Worm (Caenorhabditis elegans) whole organism, L2 larva: ENCODE data around the gene lin-22.
A peak's percentile ranks its signal among the peaks of the same experiment; 100 is the strongest.
"Not testable (repeated sequence)": the region's sequence is repeated elsewhere in the genome, so short reads cannot be mapped to it uniquely, and the experiment has no call there.

Source experiments
- C34F6.9 ChIP-seq: fragments of 150-350 bp; optimal IDR thresholded peaks from 2 replicates; lab custom pipeline; 2014; ENCODE audit warnings: missing biosample characterization, missing genetic modification characterization
- F13H6.1 ChIP-seq: sonication (generic microtip); optimal IDR thresholded peaks from 2 replicates; lab custom pipeline; 2016; ENCODE audit warnings: missing genetic modification characterization, missing compliant biosample characterization
- R02D3.7 ChIP-seq: fragments of 150-350 bp; optimal IDR thresholded peaks from 2 replicates; lab custom pipeline; 2014; ENCODE audit warnings: missing biosample characterization, missing genetic modification characterization
- Y55F3AM.14 ChIP-seq: fragments of 200-800 bp; sonication (Bioruptor generic); optimal IDR thresholded peaks from 2 replicates; lab custom pipeline; 2018; ENCODE audit warnings: mild to moderate bottlenecking, missing genetic modification characterization, missing compliant biosample characterization
- ZK546.5 ChIP-seq: sonication (generic microtip); optimal IDR thresholded peaks from 2 replicates; lab custom pipeline; 2017; ENCODE audit warnings: missing biosample characterization, missing genetic modification characterization
- ama-1 ChIP-seq: fragments of 150-350 bp; optimal IDR thresholded peaks from 2 replicates; lab custom pipeline; 2018; ENCODE audit warnings: inconsistent platforms
- blmp-1 ChIP-seq: sonication (generic microtip); optimal IDR thresholded peaks from 2 replicates; lab custom pipeline; 2017; ENCODE audit warnings: missing genetic modification characterization, mild to moderate bottlenecking, missing compliant biosample characterization, antibody characterized with exemption, moderate library complexity; ENCODE audit not compliant: insufficient read depth
- ceh-82 ChIP-seq: fragments of 150-350 bp; optimal IDR thresholded peaks from 2 replicates; lab custom pipeline; 2014; ENCODE audit warnings: missing biosample characterization, missing genetic modification characterization
- crh-2 ChIP-seq: sonication (generic microtip); optimal IDR thresholded peaks from 2 replicates; lab custom pipeline; 2017; ENCODE audit warnings: missing biosample characterization, missing genetic modification characterization
- dmd-4 ChIP-seq: sonication (generic microtip); optimal IDR thresholded peaks from 2 replicates; lab custom pipeline; 2017; ENCODE audit warnings: missing biosample characterization, missing genetic modification characterization
- egl-27 ChIP-seq: sonication (generic microtip); optimal IDR thresholded peaks from 3 replicates; lab custom pipeline; 2017; ENCODE audit warnings: missing biosample characterization, missing genetic modification reagents, missing genetic modification characterization
- fos-1 ChIP-seq: fragments of 150-350 bp; optimal IDR thresholded peaks from 2 replicates; lab custom pipeline; 2014; ENCODE audit warnings: missing biosample characterization, missing genetic modification characterization
- gmeb-1 ChIP-seq: fragments of 150-350 bp; optimal IDR thresholded peaks from 2 replicates; lab custom pipeline; 2014; ENCODE audit warnings: missing biosample characterization, missing genetic modification characterization
- lin-11 ChIP-seq: fragments of 150-350 bp; sonication (generic microtip); optimal IDR thresholded peaks from 2 replicates; lab custom pipeline; 2014; ENCODE audit warnings: missing biosample characterization, missing genetic modification characterization, inconsistent platforms, mixed read lengths
- lin-13 ChIP-seq: fragments of 150-350 bp; optimal IDR thresholded peaks from 2 replicates; lab custom pipeline; 2014; ENCODE audit warnings: missing biosample characterization, missing genetic modification reagents, missing genetic modification characterization
- lin-39 ChIP-seq: fragments of 150-350 bp; optimal IDR thresholded peaks from 2 replicates; lab custom pipeline; 2014; ENCODE audit warnings: missing biosample characterization, missing genetic modification reagents, missing genetic modification characterization
- lsy-2 ChIP-seq, 2 experiments: fragments of 150-350 bp in 1 of 2; sonication (generic microtip) in 1 of 2; optimal IDR thresholded peaks; 2 replicates each; lab custom pipeline; 2014 to 2017; ENCODE audit warnings: missing biosample characterization in 2 of 2, missing genetic modification characterization in 2 of 2
- mab-5 ChIP-seq: fragments of 150-350 bp; optimal IDR thresholded peaks from 2 replicates; lab custom pipeline; 2014; ENCODE audit warnings: missing biosample characterization, missing genetic modification characterization
- mbf-1 ChIP-seq: sonication (generic microtip); optimal IDR thresholded peaks from 2 replicates; lab custom pipeline; 2017; ENCODE audit warnings: missing biosample characterization, missing genetic modification characterization
- mdl-1 ChIP-seq, 2 experiments: fragments of 150-350 bp in 1 of 2; sonication (generic microtip) in 1 of 2; optimal IDR thresholded peaks; 2 replicates each; lab custom pipeline; 2017; ENCODE audit warnings: missing biosample characterization in 2 of 2, missing genetic modification characterization in 2 of 2
- nhr-10 ChIP-seq: sonication (generic microtip); optimal IDR thresholded peaks from 2 replicates; lab custom pipeline; 2017; ENCODE audit warnings: missing biosample characterization, missing genetic modification characterization
- nhr-12 ChIP-seq: fragments of 150-350 bp; optimal IDR thresholded peaks from 2 replicates; lab custom pipeline; 2014; ENCODE audit warnings: missing biosample characterization, missing genetic modification characterization
- nhr-129 ChIP-seq: fragments of 150-350 bp; optimal IDR thresholded peaks from 2 replicates; lab custom pipeline; 2014; ENCODE audit warnings: missing biosample characterization, missing genetic modification characterization
- nhr-21 ChIP-seq: fragments of 150-350 bp; optimal IDR thresholded peaks from 2 replicates; lab custom pipeline; 2014; ENCODE audit warnings: missing biosample characterization, missing genetic modification characterization
- nhr-237 ChIP-seq: fragments of 150-350 bp; optimal IDR thresholded peaks from 2 replicates; lab custom pipeline; 2014; ENCODE audit warnings: missing biosample characterization, missing genetic modification characterization
- nhr-25 ChIP-seq: fragments of 150-350 bp; sonication (generic microtip); optimal IDR thresholded peaks from 3 replicates; lab custom pipeline; 2014; ENCODE audit warnings: missing biosample characterization, missing genetic modification characterization
- nhr-6 ChIP-seq: fragments of 150-350 bp; optimal IDR thresholded peaks from 2 replicates; lab custom pipeline; 2014; ENCODE audit warnings: missing biosample characterization, missing genetic modification characterization
- nhr-77 ChIP-seq: fragments of 150-350 bp; optimal IDR thresholded peaks from 2 replicates; lab custom pipeline; 2014; ENCODE audit warnings: missing biosample characterization, missing genetic modification characterization
- sem-4 ChIP-seq: fragments of 150-350 bp; optimal IDR thresholded peaks from 2 replicates; lab custom pipeline; 2014; ENCODE audit warnings: missing biosample characterization, missing genetic modification reagents, missing genetic modification characterization
- sma-3 ChIP-seq: sonication (generic microtip); optimal IDR thresholded peaks from 2 replicates; lab custom pipeline; 2016; ENCODE audit warnings: missing genetic modification reagents, missing genetic modification characterization, missing compliant biosample characterization
- sma-9 ChIP-seq, 2 experiments: fragments of 150-350 bp in 1 of 2; sonication (generic microtip) in 1 of 2; optimal IDR thresholded peaks; 2 replicates each; lab custom pipeline; 2014 to 2016; ENCODE audit warnings: missing genetic modification characterization in 2 of 2, mild to moderate bottlenecking in 1 of 2, missing biosample characterization in 1 of 2, missing compliant biosample characterization in 1 of 2, missing genetic modification reagents in 1 of 2, moderate library complexity in 1 of 2
- snpc-4 ChIP-seq: fragments of 150-350 bp; optimal IDR thresholded peaks from 2 replicates; lab custom pipeline; 2014; ENCODE audit warnings: missing biosample characterization, missing genetic modification characterization
- unc-39 ChIP-seq: fragments of 150-350 bp; optimal IDR thresholded peaks from 2 replicates; lab custom pipeline; 2014; ENCODE audit warnings: missing biosample characterization, missing genetic modification characterization
- unc-55 ChIP-seq: fragments of 150-350 bp; sonication (generic microtip); optimal IDR thresholded peaks from 3 replicates; lab custom pipeline; 2014; ENCODE audit warnings: missing biosample characterization, missing genetic modification reagents, missing genetic modification characterization
- unc-62 ChIP-seq: fragments of 150-350 bp; optimal IDR thresholded peaks from 2 replicates; lab custom pipeline; 2014; ENCODE audit warnings: missing biosample characterization, missing genetic modification reagents, missing genetic modification characterization
- zag-1 ChIP-seq: fragments of 150-350 bp; optimal IDR thresholded peaks from 2 replicates; lab custom pipeline; 2014; ENCODE audit warnings: missing biosample characterization, missing genetic modification characterization
- ztf-1 ChIP-seq: fragments of 200-800 bp; sonication (Bioruptor generic); conservative IDR thresholded peaks from 2 replicates; pipeline ENCODE4 v1.3.6; 2022; ENCODE audit warnings: missing genetic modification characterization, missing compliant biosample characterization
- ztf-4 ChIP-seq: fragments of 150-350 bp; optimal IDR thresholded peaks from 2 replicates; lab custom pipeline; 2014; ENCODE audit warnings: missing biosample characterization, missing genetic modification characterization

lin-22 gene

DNA sequence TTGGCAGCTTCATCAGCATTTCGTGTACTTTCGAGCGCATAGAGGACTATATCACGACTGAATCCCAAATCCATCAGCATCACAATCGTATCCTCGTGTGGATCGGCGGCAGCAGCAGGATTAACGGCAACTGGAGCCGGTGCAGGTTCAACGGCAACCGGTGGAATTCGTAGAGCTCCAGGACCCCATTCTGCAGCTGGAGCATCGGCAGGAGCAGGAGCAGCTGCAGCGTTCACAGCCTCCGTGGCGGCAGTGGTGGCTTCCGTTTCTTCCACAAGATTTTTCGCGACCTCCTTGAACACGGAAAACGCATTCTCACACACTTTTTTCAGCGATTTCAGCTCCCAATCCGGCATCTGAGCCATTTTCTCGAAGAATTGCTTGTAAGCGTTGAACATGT, 24.6 kb downstream of the lin-22 start:
- no peak for TF ChIP-seq gmeb-1 (tag; lab: Kevin White, UChicago)

ce11 chrIV:3046009-3046408, 26.5 kb downstream of the lin-22 start:
- TF ChIP-seq nhr-25 (tag; lab: Kevin White, UChicago) (no peak), unc-55 (no peak), snpc-4 (tag; lab: Kevin White, UChicago) (no peak), nhr-237 (tag; lab: Kevin White, UChicago) (no peak), sma-3 (no peak), sma-9 (GFP tag; optimal IDR thresholded peaks at IDR 0.05; lab: Kevin White, UChicago) (no peak), sma-9 (tag; optimal IDR thresholded peaks at IDR 0.05; lab: Kevin White, UChicago) (no peak), lin-39 (no peak)

DNA sequence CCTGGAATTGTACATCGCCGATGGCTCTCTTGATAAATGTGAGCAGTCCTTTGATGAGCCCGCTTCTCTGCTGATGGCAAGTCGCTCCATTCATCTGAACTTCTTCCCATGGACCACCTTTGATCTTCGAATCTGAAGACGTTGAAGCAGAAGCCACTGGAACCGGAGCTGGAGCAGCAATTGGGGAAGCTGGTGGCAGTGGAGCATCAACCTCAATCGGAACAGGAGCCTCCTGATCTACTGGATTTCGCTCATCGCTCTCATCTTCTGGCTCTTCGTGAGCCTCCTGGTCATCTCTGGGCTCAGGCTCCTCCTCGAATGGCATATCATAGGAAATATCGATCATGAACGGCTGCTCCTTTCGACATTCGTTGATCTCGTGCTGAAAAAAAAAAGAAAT, 27.4 kb downstream of the lin-22 start:
- TF ChIP-seq unc-39 (tag; lab: Kevin White, UChicago) (no peak), nhr-6 (no peak), R02D3.7 (tag; lab: Kevin White, UChicago) (no peak), lin-13 (GFP tag; lab: Kevin White, UChicago) (no peak), crh-2 (tag; lab: Kevin White, UChicago) (no peak), lin-39 (no peak), gmeb-1 (tag; lab: Kevin White, UChicago) (no peak), unc-55 (no peak), egl-27 (tag; lab: Kevin White, UChicago) (no peak), snpc-4 (tag; lab: Kevin White, UChicago) (no peak), dmd-4 (no peak), mbf-1 (no peak)

DNA sequence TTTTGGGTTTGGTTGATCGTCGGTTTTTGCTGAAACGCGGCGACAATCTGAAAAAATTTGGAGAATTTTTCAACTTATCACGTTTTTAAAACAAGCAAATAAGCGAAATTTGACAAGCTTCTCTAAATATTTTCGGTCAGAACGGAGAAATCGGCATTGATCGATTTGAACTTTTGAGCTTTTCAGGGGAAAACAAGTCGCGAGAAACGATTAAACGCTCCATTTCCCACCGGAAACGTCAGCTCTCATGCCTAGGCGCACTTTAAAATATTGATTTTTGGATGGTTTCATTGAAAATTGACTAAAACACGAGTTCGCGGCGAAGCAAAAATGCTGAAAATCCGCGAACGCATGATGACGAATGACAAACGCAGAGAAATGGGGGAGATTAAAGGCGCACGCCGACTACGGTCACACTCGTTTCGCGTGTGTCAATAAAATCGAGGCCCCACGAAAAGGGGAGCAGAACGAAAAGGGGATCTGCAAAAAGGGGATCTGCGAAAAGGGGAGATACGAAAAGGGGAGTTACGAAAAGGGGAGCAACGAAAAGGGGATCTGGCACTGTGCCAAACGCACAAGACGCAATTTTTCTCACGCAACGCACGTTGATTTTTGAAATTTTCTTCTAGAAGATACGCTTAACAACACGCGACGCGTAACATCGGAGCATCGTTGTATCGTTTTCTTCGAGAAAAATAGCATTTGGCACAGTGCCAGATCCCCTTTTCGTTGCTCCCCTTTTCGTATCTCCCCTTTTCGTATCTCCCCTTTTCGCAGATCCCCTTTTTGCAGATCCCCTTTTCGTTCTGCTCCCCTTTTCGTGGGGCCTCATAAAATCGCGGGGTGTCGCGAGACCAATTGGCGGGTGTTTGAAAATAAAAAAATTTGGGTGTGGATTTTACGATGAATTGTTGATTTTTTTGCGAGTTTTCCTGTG, 30.8 kb downstream of the lin-22 start, which contains the start of gene eel-1:
eel-1 (minus strand) TSS at position 51 of the 937 bp plus-strand sequence.
- TF ChIP-seq ceh-82 (tag; lab: Kevin White, UChicago) (peak; percentile 83), ama-1 (lab: Kevin White, UChicago) (peak; percentile 61), fos-1 (tag; lab: Kevin White, UChicago) (peak; percentile 66), nhr-25 (tag; lab: Kevin White, UChicago) (peak; percentile 90), sma-9 (GFP tag; optimal IDR thresholded peaks at IDR 0.05; lab: Kevin White, UChicago) (peak; percentile 95), C34F6.9 (tag; lab: Kevin White, UChicago) (peak; percentile 80), sem-4 (tag; lab: Kevin White, UChicago) (peak; percentile 91), nhr-12 (tag; lab: Kevin White, UChicago) (peak; percentile 23), snpc-4 (tag; lab: Kevin White, UChicago) (peak; percentile 35), blmp-1 (tag; lab: Kevin White, UChicago) (peak; percentile 28), ZK546.5 (peak; percentile 79), mdl-1 (tag; optimal IDR thresholded peaks at IDR 0.05; lab: Kevin White, UChicago) (peak; percentile 21 to 72), lin-39 (peak; percentile 63), lsy-2 (tag; optimal IDR thresholded peaks at IDR 0.05; lab: Kevin White, UChicago) (peak; percentile 98 to 99), egl-27 (tag; lab: Kevin White, UChicago) (peak; percentile 56), nhr-10 (tag; lab: Kevin White, UChicago) (peak; percentile 60), unc-62 (GFP tag; lab: Kevin White, UChicago) (peak; percentile 29), ztf-1 (GFP tag; lab: Robert Waterston, UW) (0 out of 2 replicates have a peak, but pooled peaks have one; percentile 63), unc-55 (peak; percentile 84), mbf-1 (peak; percentile 6), mab-5 (peak; percentile 96), F13H6.1 (peak; percentile 96), zag-1 (tag; lab: Kevin White, UChicago) (peak; percentile 47), lin-11 (tag; lab: Kevin White, UChicago) (peak; percentile 75), sma-3 (peak; percentile 98), nhr-237 (tag; lab: Kevin White, UChicago) (peak; percentile 3), gmeb-1 (tag; lab: Kevin White, UChicago) (peak; percentile 92), crh-2 (tag; lab: Kevin White, UChicago) (peak; percentile 88), ztf-4 (tag; lab: Kevin White, UChicago) (peak; percentile 82), nhr-129 (peak; percentile 82), nhr-21 (tag; lab: Kevin White, UChicago) (peak; percentile 89), nhr-77 (tag; lab: Kevin White, UChicago) (peak; percentile 7), nhr-6 (peak; percentile 87), lin-13 (GFP tag; lab: Kevin White, UChicago) (peak; percentile 97), Y55F3AM.14 (peak; percentile 91)
- TF ChIP-seq sma-9 (tag; optimal IDR thresholded peaks at IDR 0.05; lab: Kevin White, UChicago): not testable (repeated sequence)
